Worm (Caenorhabditis elegans) whole organism, L1 larva: ENCODE measurements around the gene F54D5.15.

Experiments used
- C16A3.4 ChIP-seq: fragments of 150-350 bp; optimal IDR thresholded peaks from 2 replicates; lab custom pipeline; 2014; ENCODE audit warnings: missing biosample characterization, missing genetic modification characterization
- Y116A8C.19 ChIP-seq: sonication (generic microtip); optimal IDR thresholded peaks from 2 replicates; lab custom pipeline; 2016; ENCODE audit warnings: missing compliant biosample characterization, missing genetic modification characterization, borderline replicate concordance
- aha-1 ChIP-seq: fragments of 150-350 bp; optimal IDR thresholded peaks from 2 replicates; lab custom pipeline; 2014; ENCODE audit warnings: missing biosample characterization, missing genetic modification characterization
- aly-2 ChIP-seq: fragments of 150-350 bp; optimal IDR thresholded peaks from 2 replicates; lab custom pipeline; 2014; ENCODE audit warnings: missing biosample characterization, missing genetic modification characterization
- blmp-1 ChIP-seq: fragments of 150-350 bp; optimal IDR thresholded peaks from 2 replicates; lab custom pipeline; 2014; ENCODE audit warnings: missing biosample characterization, missing genetic modification characterization
- ceh-63 ChIP-seq: fragments of 200-800 bp; sonication (Bioruptor generic); optimal IDR thresholded peaks from 2 replicates; lab custom pipeline; 2018; ENCODE audit warnings: mild to moderate bottlenecking, missing genetic modification characterization, missing compliant biosample characterization
- ceh-8 ChIP-seq: fragments of 200-800 bp; sonication (Bioruptor generic); optimal IDR thresholded peaks from 2 replicates; lab custom pipeline; 2018; ENCODE audit warnings: mild to moderate bottlenecking, missing genetic modification characterization, moderate library complexity, missing compliant biosample characterization
- ceh-88 ChIP-seq: fragments of 200-800 bp; sonication (Bioruptor generic); IDR thresholded peaks from 2 replicates; pipeline ENCODE4 v1.3.6; 2022; ENCODE audit warnings: missing genetic modification characterization, missing compliant biosample characterization
- ces-1 ChIP-seq: fragments of 150-350 bp; optimal IDR thresholded peaks from 2 replicates; lab custom pipeline; 2014; ENCODE audit warnings: missing biosample characterization, missing genetic modification reagents, missing genetic modification characterization
- dsc-1 ChIP-seq: sonication (generic microtip); optimal IDR thresholded peaks from 2 replicates; lab custom pipeline; 2016; ENCODE audit warnings: mild to moderate bottlenecking, missing genetic modification characterization, missing compliant biosample characterization
- efl-3 ChIP-seq: fragments of 200-800 bp; sonication (Bioruptor generic); optimal IDR thresholded peaks from 2 replicates; lab custom pipeline; 2018; ENCODE audit warnings: mild to moderate bottlenecking, missing genetic modification characterization, missing compliant biosample characterization
- egl-13 ChIP-seq: sonication (generic microtip); optimal IDR thresholded peaks from 2 replicates; lab custom pipeline; 2016; ENCODE audit warnings: missing genotype, missing genetic modification reagents, missing genetic modification characterization, missing compliant biosample characterization
- egl-27 ChIP-seq, 2 experiments: fragments of 150-350 bp in 1 of 2; sonication (generic microtip); optimal IDR thresholded peaks; 3 replicates each; lab custom pipeline; 2017 to 2018; ENCODE audit warnings: missing biosample characterization in 2 of 2, missing genetic modification characterization in 2 of 2, missing genetic modification reagents in 2 of 2
- fkh-10 ChIP-seq: sonication (generic microtip); optimal IDR thresholded peaks from 2 replicates; lab custom pipeline; 2017; ENCODE audit warnings: missing biosample characterization, missing genetic modification reagents, missing genetic modification characterization
- fkh-4 ChIP-seq: sonication (generic microtip); optimal IDR thresholded peaks from 2 replicates; lab custom pipeline; 2016; ENCODE audit warnings: missing compliant biosample characterization, missing genetic modification characterization, borderline replicate concordance
- grh-1 ChIP-seq: fragments of 200-800 bp; sonication (Bioruptor generic); IDR thresholded peaks from 2 replicates; pipeline ENCODE4 v1.3.6; 2022; ENCODE audit warnings: missing genetic modification reagents, missing genetic modification characterization, missing compliant biosample characterization
- hlh-17 ChIP-seq: fragments of 200-800 bp; sonication (Bioruptor generic); optimal IDR thresholded peaks from 2 replicates; lab custom pipeline; 2018; ENCODE audit warnings: missing genetic modification characterization, mild to moderate bottlenecking, missing compliant biosample characterization, moderate library complexity, borderline replicate concordance
- hlh-4 ChIP-seq: sonication (generic microtip); optimal IDR thresholded peaks from 2 replicates; lab custom pipeline; 2016; ENCODE audit warnings: mild to moderate bottlenecking, missing genetic modification characterization, missing compliant biosample characterization
- hpl-2 ChIP-seq: fragments of 150-350 bp; optimal IDR thresholded peaks from 2 replicates; lab custom pipeline; 2014; ENCODE audit warnings: missing biosample characterization, missing genetic modification reagents, missing genetic modification characterization
- isw-1 ChIP-seq: fragments of 200-800 bp; sonication (Bioruptor generic); IDR thresholded peaks from 2 replicates; pipeline ENCODE4 v1.3.6; 2022; ENCODE audit warnings: missing genetic modification characterization, missing compliant biosample characterization
- jun-1 ChIP-seq: fragments of 150-350 bp; optimal IDR thresholded peaks from 2 replicates; lab custom pipeline; 2014; ENCODE audit warnings: missing biosample characterization, missing genetic modification reagents, missing genetic modification characterization
- lin-13 ChIP-seq: fragments of 150-350 bp; optimal IDR thresholded peaks from 2 replicates; lab custom pipeline; 2014; ENCODE audit warnings: missing biosample characterization, missing genetic modification reagents, missing genetic modification characterization
- lin-14 ChIP-seq: fragments of 200-800 bp; sonication (Bioruptor generic); optimal IDR thresholded peaks from 2 replicates; lab custom pipeline; 2018; ENCODE audit warnings: mild to moderate bottlenecking, missing genetic modification characterization, moderate library complexity, missing compliant biosample characterization
- lin-39 ChIP-seq: fragments of 150-350 bp; optimal IDR thresholded peaks from 2 replicates; lab custom pipeline; 2014; ENCODE audit warnings: missing biosample characterization, missing genetic modification reagents, missing genetic modification characterization
- lir-3 ChIP-seq: sonication (generic microtip); optimal IDR thresholded peaks from 2 replicates; lab custom pipeline; 2016; ENCODE audit warnings: mild to moderate bottlenecking, missing genetic modification characterization, moderate library complexity, missing compliant biosample characterization; ENCODE audit not compliant: poor library complexity
- lsy-2 ChIP-seq, 2 experiments: fragments of 150-350 bp; optimal IDR thresholded peaks; 2 replicates each; lab custom pipeline; 2014; ENCODE audit warnings: missing biosample characterization in 2 of 2, missing genetic modification characterization in 2 of 2
- mab-9 ChIP-seq: fragments of 200-800 bp; sonication (Bioruptor generic); IDR thresholded peaks from 2 replicates; pipeline ENCODE4 v1.3.6; 2022; ENCODE audit warnings: missing genetic modification reagents, missing genetic modification characterization, missing compliant biosample characterization
- mef-2 ChIP-seq: fragments of 150-350 bp; optimal IDR thresholded peaks from 2 replicates; lab custom pipeline; 2014; ENCODE audit warnings: missing biosample characterization, missing genetic modification characterization
- mep-1 ChIP-seq: fragments of 150-350 bp; optimal IDR thresholded peaks from 2 replicates; lab custom pipeline; 2014; ENCODE audit warnings: missing biosample characterization, missing genetic modification characterization
- nhr-237 ChIP-seq: fragments of 150-350 bp; optimal IDR thresholded peaks from 2 replicates; lab custom pipeline; 2014; ENCODE audit warnings: missing biosample characterization, missing genetic modification characterization
- nhr-28 ChIP-seq: fragments of 150-350 bp; optimal IDR thresholded peaks from 2 replicates; lab custom pipeline; 2014; ENCODE audit warnings: missing biosample characterization, missing genetic modification characterization
- nhr-47 ChIP-seq: sonication (generic microtip); optimal IDR thresholded peaks from 2 replicates; lab custom pipeline; 2016; ENCODE audit warnings: mild to moderate bottlenecking, missing genetic modification characterization, moderate library complexity, missing compliant biosample characterization
- nhr-71 ChIP-seq: sonication (generic microtip); optimal IDR thresholded peaks from 2 replicates; lab custom pipeline; 2016; ENCODE audit warnings: mild to moderate bottlenecking, missing genetic modification characterization, moderate library complexity, missing compliant biosample characterization
- nhr-77 ChIP-seq: fragments of 150-350 bp; optimal IDR thresholded peaks from 2 replicates; lab custom pipeline; 2014; ENCODE audit warnings: missing biosample characterization, missing genetic modification characterization
- nhr-84 ChIP-seq: sonication (generic microtip); optimal IDR thresholded peaks from 2 replicates; lab custom pipeline; 2017; ENCODE audit warnings: missing biosample characterization, missing genetic modification characterization
- pag-3 ChIP-seq: sonication (generic microtip); optimal IDR thresholded peaks from 2 replicates; lab custom pipeline; 2017; ENCODE audit warnings: missing genetic modification characterization, mild to moderate bottlenecking, missing compliant biosample characterization, antibody characterized with exemption, borderline replicate concordance; ENCODE audit not compliant: insufficient read depth
- pax-3 ChIP-seq: fragments of 200-800 bp; sonication (Bioruptor generic); optimal IDR thresholded peaks from 2 replicates; lab custom pipeline; 2018; ENCODE audit warnings: mild to moderate bottlenecking, missing genetic modification characterization, moderate library complexity, missing compliant biosample characterization
- pqm-1 ChIP-seq: sonication (generic microtip); optimal IDR thresholded peaks from 3 replicates; lab custom pipeline; 2017; ENCODE audit warnings: missing biosample characterization, missing genetic modification characterization
- snpc-4 ChIP-seq: fragments of 150-350 bp; optimal IDR thresholded peaks from 2 replicates; lab custom pipeline; 2014; ENCODE audit warnings: missing biosample characterization, missing genetic modification characterization
- sox-4 ChIP-seq: sonication (generic microtip); optimal IDR thresholded peaks from 2 replicates; lab custom pipeline; 2016; ENCODE audit warnings: missing genetic modification characterization, missing compliant biosample characterization
- sup-37 ChIP-seq: fragments of 200-800 bp; sonication (Bioruptor generic); optimal IDR thresholded peaks from 2 replicates; lab custom pipeline; 2018; ENCODE audit warnings: mild to moderate bottlenecking, missing genetic modification characterization, missing compliant biosample characterization
- unc-130 ChIP-seq: fragments of 150-350 bp; optimal IDR thresholded peaks from 2 replicates; lab custom pipeline; 2017; ENCODE audit warnings: missing biosample characterization, missing genetic modification characterization, inconsistent platforms
- unc-86 ChIP-seq: sonication (generic microtip); optimal IDR thresholded peaks from 2 replicates; lab custom pipeline; 2016; ENCODE audit warnings: missing genetic modification characterization, missing compliant biosample characterization
- unc-98 ChIP-seq: fragments of 200-800 bp; sonication (Bioruptor generic); IDR thresholded peaks from 2 replicates; pipeline ENCODE4 v1.3.6; 2022; ENCODE audit warnings: missing genetic modification characterization, missing compliant biosample characterization
- vab-15 ChIP-seq: sonication (generic microtip); optimal IDR thresholded peaks from 2 replicates; lab custom pipeline; 2017; ENCODE audit warnings: missing genotype, mild to moderate bottlenecking, missing genetic modification characterization, missing compliant biosample characterization
- xbp-1 ChIP-seq: sonication (generic microtip); optimal IDR thresholded peaks from 2 replicates; lab custom pipeline; 2016; ENCODE audit warnings: missing genetic modification characterization, missing compliant biosample characterization
- zag-1 ChIP-seq: fragments of 150-350 bp; optimal IDR thresholded peaks from 2 replicates; lab custom pipeline; 2014; ENCODE audit warnings: missing biosample characterization, missing genetic modification characterization
- ztf-11 ChIP-seq, 2 experiments: sonication (generic microtip); optimal IDR thresholded peaks; 2 replicates each; lab custom pipeline; 2016 to 2017; ENCODE audit warnings: missing genetic modification characterization in 2 of 2, missing biosample characterization in 1 of 2, missing compliant biosample characterization in 1 of 2
- ztf-4 ChIP-seq: fragments of 150-350 bp; optimal IDR thresholded peaks from 2 replicates; lab custom pipeline; 2014; ENCODE audit warnings: missing biosample characterization, missing genetic modification characterization

The F54D5.15 gene

ce11 chrII:11545952-11546325, 18.1 kb downstream of the F54D5.15 start:
- no peak for TF ChIP-seq egl-13 (tag; lab: Kevin White, UChicago)
- TF ChIP-seq ces-1 (GFP tag; lab: Kevin White, UChicago): no peak
- no peak for TF ChIP-seq vab-15 (tag; lab: Kevin White, UChicago)
- TF ChIP-seq hlh-17: no peak
- no peak for TF ChIP-seq nhr-77 (tag; lab: Kevin White, UChicago)
- no peak for TF ChIP-seq egl-27 (tag; optimal IDR thresholded peaks at IDR 0.05; lab: Kevin White, UChicago)
- TF ChIP-seq pax-3: no peak
- TF ChIP-seq hlh-4 (tag; lab: Kevin White, UChicago): no peak

ce11 chrII:11545299-11545951, 18.6 kb downstream of the F54D5.15 start, which contains the start of gene dnj-13:
Gene dnj-13 (plus strand): TSS chrII:11545701.
- TF ChIP-seq lir-3 (tag; lab: Kevin White, UChicago) (peak; percentile 85), nhr-84 (tag; lab: Kevin White, UChicago) (no peak), mab-9 (GFP tag; lab: Robert Waterston, UW) (peak; percentile 96), pax-3 (peak; percentile 95), pag-3 (tag; lab: Kevin White, UChicago) (no peak), fkh-4 (peak; percentile 55), egl-27 (tag; optimal IDR thresholded peaks at IDR 0.05; lab: Kevin White, UChicago) (no peak), C16A3.4 (tag; lab: Kevin White, UChicago) (peak; percentile 91), isw-1 (GFP tag; lab: Robert Waterston, UW) (peak; percentile 95), nhr-47 (tag; lab: Kevin White, UChicago) (peak; percentile 98), sup-37 (GFP tag; lab: Kevin White, UChicago) (peak; percentile 87), aly-2 (peak; percentile 74), ztf-4 (tag; lab: Kevin White, UChicago) (peak; percentile 95), jun-1 (tag; lab: Kevin White, UChicago) (peak; percentile 94), sox-4 (tag; lab: Kevin White, UChicago) (peak; percentile 83), ceh-88 (GFP tag; lab: Robert Waterston, UW) (peak; percentile 92), dsc-1 (tag; lab: Kevin White, UChicago) (peak; percentile 99), mef-2 (peak; percentile 40), aha-1 (tag; lab: Kevin White, UChicago) (peak; percentile 80), nhr-71 (tag; lab: Kevin White, UChicago) (peak; percentile 98), vab-15 (tag; lab: Kevin White, UChicago) (peak; percentile 67), Y116A8C.19 (no peak), lin-13 (peak; percentile 93), lin-14 (peak; percentile 99), ceh-8 (peak; percentile 91), unc-98 (GFP tag; lab: Robert Waterston, UW) (peak; percentile 50; the same call in 1 of the 2 replicates), efl-3 (GFP tag; lab: Kevin White, UChicago) (peak; percentile 62), blmp-1 (tag; lab: Kevin White, UChicago) (peak; percentile 87), xbp-1 (tag; lab: Kevin White, UChicago) (peak; percentile 96), hpl-2 (peak; percentile 22), hlh-17 (no peak), unc-86 (tag; lab: Kevin White, UChicago) (peak; percentile 95), nhr-237 (tag; lab: Kevin White, UChicago) (peak; percentile 92), lsy-2 (tag; optimal IDR thresholded peaks at IDR 0.05; lab: Kevin White, UChicago) (peak; percentile 91), snpc-4 (tag; lab: Kevin White, UChicago) (peak; percentile 80), ztf-11 (tag; optimal IDR thresholded peaks at IDR 0.05; lab: Kevin White, UChicago) (peak in 1 of 2 experiments; percentile 88), nhr-28 (tag; lab: Kevin White, UChicago) (no peak), mep-1 (tag; lab: Kevin White, UChicago) (peak; percentile 98), unc-130 (tag; lab: Kevin White, UChicago) (peak; percentile 81), grh-1 (GFP tag; lab: Robert Waterston, UW) (peak; percentile 95), lin-39 (peak; percentile 77), zag-1 (tag; lab: Kevin White, UChicago) (no peak), fkh-10 (GFP tag; lab: Kevin White, UChicago) (peak; percentile 77), pqm-1 (tag; lab: Kevin White, UChicago) (no peak), ceh-63 (GFP tag; lab: Kevin White, UChicago) (no peak)
